Worm (Caenorhabditis elegans) whole organism, L2 larva: ENCODE measurements around the gene F54D5.7.

ENCODE experiments used
- C34F6.9 ChIP-seq: fragments of 150-350 bp; optimal IDR thresholded peaks from 2 replicates; lab custom pipeline; 2014; ENCODE audit warnings: missing biosample characterization, missing genetic modification characterization
- F13H6.1 ChIP-seq: sonication (generic microtip); optimal IDR thresholded peaks from 2 replicates; lab custom pipeline; 2016; ENCODE audit warnings: missing genetic modification characterization, missing compliant biosample characterization
- R02D3.7 ChIP-seq: fragments of 150-350 bp; optimal IDR thresholded peaks from 2 replicates; lab custom pipeline; 2014; ENCODE audit warnings: missing biosample characterization, missing genetic modification characterization
- Y55F3AM.14 ChIP-seq: fragments of 200-800 bp; sonication (Bioruptor generic); optimal IDR thresholded peaks from 2 replicates; lab custom pipeline; 2018; ENCODE audit warnings: mild to moderate bottlenecking, missing genetic modification characterization, missing compliant biosample characterization
- ZK546.5 ChIP-seq: sonication (generic microtip); optimal IDR thresholded peaks from 2 replicates; lab custom pipeline; 2017; ENCODE audit warnings: missing biosample characterization, missing genetic modification characterization
- alr-1 ChIP-seq: fragments of 150-350 bp; optimal IDR thresholded peaks from 2 replicates; lab custom pipeline; 2014; ENCODE audit warnings: missing biosample characterization, missing genetic modification characterization
- aly-2 ChIP-seq: fragments of 150-350 bp; optimal IDR thresholded peaks from 2 replicates; lab custom pipeline; 2014; ENCODE audit warnings: missing biosample characterization, missing genetic modification characterization
- ama-1 ChIP-seq: fragments of 150-350 bp; optimal IDR thresholded peaks from 2 replicates; lab custom pipeline; 2018; ENCODE audit warnings: inconsistent platforms
- blmp-1 ChIP-seq: sonication (generic microtip); optimal IDR thresholded peaks from 2 replicates; lab custom pipeline; 2017; ENCODE audit warnings: missing genetic modification characterization, mild to moderate bottlenecking, missing compliant biosample characterization, antibody characterized with exemption, moderate library complexity; ENCODE audit not compliant: insufficient read depth
- ceh-16 ChIP-seq: fragments of 150-350 bp; optimal IDR thresholded peaks from 2 replicates; lab custom pipeline; 2014; ENCODE audit warnings: missing biosample characterization, missing genetic modification characterization
- ceh-82 ChIP-seq: fragments of 150-350 bp; optimal IDR thresholded peaks from 2 replicates; lab custom pipeline; 2014; ENCODE audit warnings: missing biosample characterization, missing genetic modification characterization
- crh-2 ChIP-seq: sonication (generic microtip); optimal IDR thresholded peaks from 2 replicates; lab custom pipeline; 2017; ENCODE audit warnings: missing biosample characterization, missing genetic modification characterization
- dmd-4 ChIP-seq: sonication (generic microtip); optimal IDR thresholded peaks from 2 replicates; lab custom pipeline; 2017; ENCODE audit warnings: missing biosample characterization, missing genetic modification characterization
- egl-27 ChIP-seq: sonication (generic microtip); optimal IDR thresholded peaks from 3 replicates; lab custom pipeline; 2017; ENCODE audit warnings: missing biosample characterization, missing genetic modification reagents, missing genetic modification characterization
- elt-1 ChIP-seq: fragments of 150-350 bp; optimal IDR thresholded peaks from 2 replicates; lab custom pipeline; 2014; ENCODE audit warnings: missing biosample characterization, missing genetic modification characterization
- elt-3 ChIP-seq: sonication (generic microtip); optimal IDR thresholded peaks from 2 replicates; lab custom pipeline; 2017; ENCODE audit warnings: missing biosample characterization, missing genetic modification characterization
- fos-1 ChIP-seq: fragments of 150-350 bp; optimal IDR thresholded peaks from 2 replicates; lab custom pipeline; 2014; ENCODE audit warnings: missing biosample characterization, missing genetic modification characterization
- gmeb-1 ChIP-seq: fragments of 150-350 bp; optimal IDR thresholded peaks from 2 replicates; lab custom pipeline; 2014; ENCODE audit warnings: missing biosample characterization, missing genetic modification characterization
- lin-11 ChIP-seq: fragments of 150-350 bp; sonication (generic microtip); optimal IDR thresholded peaks from 2 replicates; lab custom pipeline; 2014; ENCODE audit warnings: missing biosample characterization, missing genetic modification characterization, inconsistent platforms, mixed read lengths
- lin-13 ChIP-seq: fragments of 150-350 bp; optimal IDR thresholded peaks from 2 replicates; lab custom pipeline; 2014; ENCODE audit warnings: missing biosample characterization, missing genetic modification reagents, missing genetic modification characterization
- lin-39 ChIP-seq: fragments of 150-350 bp; optimal IDR thresholded peaks from 2 replicates; lab custom pipeline; 2014; ENCODE audit warnings: missing biosample characterization, missing genetic modification reagents, missing genetic modification characterization
- lsy-2 ChIP-seq, 2 experiments: fragments of 150-350 bp in 1 of 2; sonication (generic microtip) in 1 of 2; optimal IDR thresholded peaks; 2 replicates each; lab custom pipeline; 2014 to 2017; ENCODE audit warnings: missing biosample characterization in 2 of 2, missing genetic modification characterization in 2 of 2
- mab-5 ChIP-seq: fragments of 150-350 bp; optimal IDR thresholded peaks from 2 replicates; lab custom pipeline; 2014; ENCODE audit warnings: missing biosample characterization, missing genetic modification characterization
- mbf-1 ChIP-seq: sonication (generic microtip); optimal IDR thresholded peaks from 2 replicates; lab custom pipeline; 2017; ENCODE audit warnings: missing biosample characterization, missing genetic modification characterization
- mdl-1 ChIP-seq, 2 experiments: fragments of 150-350 bp in 1 of 2; sonication (generic microtip) in 1 of 2; optimal IDR thresholded peaks; 2 replicates each; lab custom pipeline; 2017; ENCODE audit warnings: missing biosample characterization in 2 of 2, missing genetic modification characterization in 2 of 2
- nhr-10 ChIP-seq: sonication (generic microtip); optimal IDR thresholded peaks from 2 replicates; lab custom pipeline; 2017; ENCODE audit warnings: missing biosample characterization, missing genetic modification characterization
- nhr-11 ChIP-seq: fragments of 150-350 bp; optimal IDR thresholded peaks from 2 replicates; lab custom pipeline; 2014; ENCODE audit warnings: missing biosample characterization, missing genetic modification characterization
- nhr-12 ChIP-seq: fragments of 150-350 bp; optimal IDR thresholded peaks from 2 replicates; lab custom pipeline; 2014; ENCODE audit warnings: missing biosample characterization, missing genetic modification characterization
- nhr-129 ChIP-seq: fragments of 150-350 bp; optimal IDR thresholded peaks from 2 replicates; lab custom pipeline; 2014; ENCODE audit warnings: missing biosample characterization, missing genetic modification characterization
- nhr-21 ChIP-seq: fragments of 150-350 bp; optimal IDR thresholded peaks from 2 replicates; lab custom pipeline; 2014; ENCODE audit warnings: missing biosample characterization, missing genetic modification characterization
- nhr-23 ChIP-seq: fragments of 150-350 bp; optimal IDR thresholded peaks from 2 replicates; lab custom pipeline; 2014; ENCODE audit warnings: missing biosample characterization, missing genetic modification reagents, missing genetic modification characterization
- nhr-237 ChIP-seq: fragments of 150-350 bp; optimal IDR thresholded peaks from 2 replicates; lab custom pipeline; 2014; ENCODE audit warnings: missing biosample characterization, missing genetic modification characterization
- nhr-25 ChIP-seq: fragments of 150-350 bp; sonication (generic microtip); optimal IDR thresholded peaks from 3 replicates; lab custom pipeline; 2014; ENCODE audit warnings: missing biosample characterization, missing genetic modification characterization
- nhr-6 ChIP-seq: fragments of 150-350 bp; optimal IDR thresholded peaks from 2 replicates; lab custom pipeline; 2014; ENCODE audit warnings: missing biosample characterization, missing genetic modification characterization
- nhr-77 ChIP-seq: fragments of 150-350 bp; optimal IDR thresholded peaks from 2 replicates; lab custom pipeline; 2014; ENCODE audit warnings: missing biosample characterization, missing genetic modification characterization
- peb-1 ChIP-seq: fragments of 150-350 bp; optimal IDR thresholded peaks from 2 replicates; lab custom pipeline; 2014; ENCODE audit warnings: missing biosample characterization, missing genetic modification characterization
- sem-4 ChIP-seq: fragments of 150-350 bp; optimal IDR thresholded peaks from 2 replicates; lab custom pipeline; 2014; ENCODE audit warnings: missing biosample characterization, missing genetic modification reagents, missing genetic modification characterization
- skn-1 ChIP-seq: sonication (generic microtip); optimal IDR thresholded peaks from 2 replicates; lab custom pipeline; 2017; ENCODE audit warnings: missing biosample characterization, missing genetic modification characterization
- sma-3 ChIP-seq: sonication (generic microtip); optimal IDR thresholded peaks from 2 replicates; lab custom pipeline; 2016; ENCODE audit warnings: missing genetic modification reagents, missing genetic modification characterization, missing compliant biosample characterization
- sma-9 ChIP-seq, 2 experiments: fragments of 150-350 bp in 1 of 2; sonication (generic microtip) in 1 of 2; optimal IDR thresholded peaks; 2 replicates each; lab custom pipeline; 2014 to 2016; ENCODE audit warnings: missing genetic modification characterization in 2 of 2, mild to moderate bottlenecking in 1 of 2, missing biosample characterization in 1 of 2, missing compliant biosample characterization in 1 of 2, missing genetic modification reagents in 1 of 2, moderate library complexity in 1 of 2
- snpc-4 ChIP-seq: fragments of 150-350 bp; optimal IDR thresholded peaks from 2 replicates; lab custom pipeline; 2014; ENCODE audit warnings: missing biosample characterization, missing genetic modification characterization
- unc-39 ChIP-seq: fragments of 150-350 bp; optimal IDR thresholded peaks from 2 replicates; lab custom pipeline; 2014; ENCODE audit warnings: missing biosample characterization, missing genetic modification characterization
- unc-55 ChIP-seq: fragments of 150-350 bp; sonication (generic microtip); optimal IDR thresholded peaks from 3 replicates; lab custom pipeline; 2014; ENCODE audit warnings: missing biosample characterization, missing genetic modification reagents, missing genetic modification characterization
- unc-62 ChIP-seq: fragments of 150-350 bp; optimal IDR thresholded peaks from 2 replicates; lab custom pipeline; 2014; ENCODE audit warnings: missing biosample characterization, missing genetic modification reagents, missing genetic modification characterization
- zag-1 ChIP-seq: fragments of 150-350 bp; optimal IDR thresholded peaks from 2 replicates; lab custom pipeline; 2014; ENCODE audit warnings: missing biosample characterization, missing genetic modification characterization
- ztf-1 ChIP-seq: fragments of 200-800 bp; sonication (Bioruptor generic); conservative IDR thresholded peaks from 2 replicates; pipeline ENCODE4 v1.3.6; 2022; ENCODE audit warnings: missing genetic modification characterization, missing compliant biosample characterization
- ztf-11 ChIP-seq: sonication (generic microtip); optimal IDR thresholded peaks from 2 replicates; lab custom pipeline; 2017; ENCODE audit warnings: missing biosample characterization, missing genetic modification characterization
- ztf-4 ChIP-seq: fragments of 150-350 bp; optimal IDR thresholded peaks from 2 replicates; lab custom pipeline; 2014; ENCODE audit warnings: missing biosample characterization, missing genetic modification characterization

Gene F54D5.7

ce11 chrII:11544714-11545113, 2.6 kb upstream of the F54D5.7 start, which contains the start of gene F54D5.9:
Gene F54D5.9, minus strand, starts transcription at chrII:11544828.
- TF ChIP-seq zag-1 (tag; lab: Kevin White, UChicago) (no peak), lsy-2 (tag; optimal IDR thresholded peaks at IDR 0.05; lab: Kevin White, UChicago) (no peak), elt-1 (no peak), blmp-1 (tag; lab: Kevin White, UChicago) (no peak), gmeb-1 (tag; lab: Kevin White, UChicago) (no peak), unc-55 (GFP tag; lab: Kevin White, UChicago) (no peak), skn-1 (tag; lab: Kevin White, UChicago) (no peak), nhr-12 (tag; lab: Kevin White, UChicago) (no peak), unc-62 (no peak)

ce11 chrII:11545299-11545951, 1.9 kb upstream of the F54D5.7 start, which contains the start of gene dnj-13:
Gene dnj-13, plus strand, starts transcription at chrII:11545701.
- TF ChIP-seq Y55F3AM.14 (GFP tag; lab: Kevin White, UChicago) (peak; percentile 94), skn-1 (tag; lab: Kevin White, UChicago) (peak; percentile 61), mdl-1 (tag; optimal IDR thresholded peaks at IDR 0.05; lab: Kevin White, UChicago) (peak; percentile 53 to 78), nhr-77 (tag; lab: Kevin White, UChicago) (peak; percentile 82), gmeb-1 (tag; lab: Kevin White, UChicago) (peak; percentile 90), ZK546.5 (peak; percentile 38), aly-2 (tag; lab: Kevin White, UChicago) (no peak), sem-4 (tag; lab: Kevin White, UChicago) (peak; percentile 96), blmp-1 (tag; lab: Kevin White, UChicago) (peak; percentile 66), lin-39 (tag; lab: Kevin White, UChicago) (peak; percentile 30), crh-2 (tag; lab: Kevin White, UChicago) (peak; percentile 93), elt-1 (no peak), C34F6.9 (peak; percentile 92), nhr-10 (tag; lab: Kevin White, UChicago) (peak; percentile 82), R02D3.7 (tag; lab: Kevin White, UChicago) (peak; percentile 52), sma-9 (GFP tag; optimal IDR thresholded peaks at IDR 0.05; lab: Kevin White, UChicago) (peak; percentile 97), sma-9 (tag; optimal IDR thresholded peaks at IDR 0.05; lab: Kevin White, UChicago) (no peak), nhr-6 (tag; lab: Kevin White, UChicago) (peak; percentile 89), ama-1 (lab: Kevin White, UChicago) (peak; percentile 88), ztf-4 (tag; lab: Kevin White, UChicago) (peak; percentile 89), lin-13 (GFP tag; lab: Kevin White, UChicago) (peak; percentile 92), nhr-23 (tag; lab: Kevin White, UChicago) (no peak), sma-3 (peak; percentile 98), ztf-1 (no peak), ceh-16 (tag; lab: Kevin White, UChicago) (peak; percentile 58), nhr-12 (tag; lab: Kevin White, UChicago) (no peak), nhr-237 (tag; lab: Kevin White, UChicago) (peak; percentile 43), ceh-82 (tag; lab: Kevin White, UChicago) (peak; percentile 54), unc-62 (peak; percentile 32), nhr-11 (no peak), lin-11 (peak; percentile 88), mbf-1 (tag; lab: Kevin White, UChicago) (no peak), nhr-129 (tag; lab: Kevin White, UChicago) (peak; percentile 86), mab-5 (tag; lab: Kevin White, UChicago) (peak; percentile 91), lsy-2 (tag; optimal IDR thresholded peaks at IDR 0.05; lab: Kevin White, UChicago) (peak; percentile 89 to 92), egl-27 (tag; lab: Kevin White, UChicago) (peak; percentile 76), peb-1 (tag; lab: Kevin White, UChicago) (no peak), unc-55 (GFP tag; lab: Kevin White, UChicago) (peak; percentile 95), alr-1 (tag; lab: Kevin White, UChicago) (peak; percentile 7), dmd-4 (peak; percentile 14), elt-3 (tag; lab: Kevin White, UChicago) (no peak), ztf-11 (tag; lab: Kevin White, UChicago) (no peak), F13H6.1 (tag; lab: Kevin White, UChicago) (peak; percentile 96), fos-1 (peak; percentile 81), unc-39 (tag; lab: Kevin White, UChicago) (no peak), zag-1 (tag; lab: Kevin White, UChicago) (peak; percentile 70), nhr-21 (tag; lab: Kevin White, UChicago) (peak; percentile 90), nhr-25 (tag; lab: Kevin White, UChicago) (peak; percentile 87), snpc-4 (peak; percentile 78)
